Comparison of ENCODE assay signal across 1 fruit fly cellular context in genomic region chr2L:9168014-9168651, dm6.
TF ChIP-seq lines count a peak whose summit lies in the region.

No protein-coding gene starts in this region.

TF ChIP-seq in whole organism, embryonic, 481 proteins besides CTCF, POLR2A, EP300 and RAD21 (continued from another document and continues in another):
- TF ChIP-seq CG10654 (GFP tag; optimal IDR thresholded peaks at IDR 0.05; lab: Kevin White, UChicago) (peak; percentile 68), cas (GFP tag; IDR thresholded peaks at IDR 0.05; lab: Robert Waterston, UW) (no peak), CG12744 (GFP tag; optimal IDR thresholded peaks at IDR 0.05; lab: Kevin White, UChicago) (no peak), CG14667 (GFP tag; IDR thresholded peaks at IDR 0.05; lab: Robert Waterston, UW) (no peak; the same call in 1 of the 2 replicates), Med (GFP tag; lab: Kevin White, UChicago) (peak; percentile 83), CG10543 (GFP tag; optimal IDR thresholded peaks at IDR 0.05; lab: Kevin White, UChicago) (no peak), chinmo (GFP tag; IDR thresholded peaks at IDR 0.05; lab: Robert Waterston, UW; ENCODE audit: partially characterized antibody) (no peak), CG16863 (GFP tag; optimal IDR thresholded peaks at IDR 0.05; lab: Kevin White, UChicago) (peak; percentile 17), eve (GFP tag; optimal IDR thresholded peaks at IDR 0.05; lab: Kevin White, UChicago) (peak in 1 of 2 experiments; percentile 75), Tbp (GFP tag; optimal IDR thresholded peaks at IDR 0.05; lab: Kevin White, UChicago) (no peak), CG14014 (GFP tag; IDR thresholded peaks at IDR 0.05; lab: Robert Waterston, UW) (peak; percentile 86), NC2β (GFP tag; optimal IDR thresholded peaks at IDR 0.05; lab: Kevin White, UChicago) (peak; percentile 20), fru (optimal IDR thresholded peaks at IDR 0.05; lab: Kevin White, UChicago) (no peak), C15 (GFP tag; IDR thresholded peaks at IDR 0.05; lab: Robert Waterston, UW) (peak; percentile 54; the same call in 1 of the 3 replicates), zen (tag; optimal IDR thresholded peaks at IDR 0.05; lab: Kevin White, UChicago) (peak; percentile 64), pan (optimal IDR thresholded peaks at IDR 0.05; lab: Kevin White, UChicago) (no peak), pan (GFP tag; optimal IDR thresholded peaks at IDR 0.05 in 1 of 2, IDR thresholded peaks at IDR 0.05 in 1 of 2) (peak in 1 of 2 experiments; percentile 85), H15 (GFP tag; IDR thresholded peaks at IDR 0.05; lab: Robert Waterston, UW) (peak; percentile 68), CG4360 (GFP tag; IDR thresholded peaks at IDR 0.05; lab: Robert Waterston, UW) (peak; percentile 13; the same call in 1 of the 2 replicates), zf30C (GFP tag; optimal IDR thresholded peaks at IDR 0.05; lab: Kevin White, UChicago) (no peak), Scr (GFP tag; IDR thresholded peaks at IDR 0.05; lab: Robert Waterston, UW; ENCODE audit: partially characterized antibody) (no peak), CG18011 (GFP tag; optimal IDR thresholded peaks at IDR 0.05; lab: Kevin White, UChicago) (peak; percentile 33), ac (GFP tag; optimal IDR thresholded peaks at IDR 0.05; lab: Kevin White, UChicago) (no peak), Bdp1 (GFP tag; optimal IDR thresholded peaks at IDR 0.05; lab: Kevin White, UChicago) (no peak), seq (GFP tag; IDR thresholded peaks at IDR 0.05; lab: Robert Waterston, UW) (peak; percentile 66), Atf3 (GFP tag; optimal IDR thresholded peaks at IDR 0.05; lab: Kevin White, UChicago) (no peak), CG31441 (GFP tag; IDR thresholded peaks at IDR 0.05; lab: Robert Waterston, UW) (peak; percentile 76), Ravus (GFP tag; IDR thresholded peaks at IDR 0.05; lab: Robert Waterston, UW) (no peak), btn (GFP tag; optimal IDR thresholded peaks at IDR 0.05; lab: Kevin White, UChicago) (no peak), Hr39 (optimal IDR thresholded peaks at IDR 0.05; lab: Kevin White, UChicago) (no peak), Awh (GFP tag; IDR thresholded peaks at IDR 0.05; lab: Robert Waterston, UW) (peak; percentile 66), lmd (GFP tag; IDR thresholded peaks at IDR 0.05; lab: Robert Waterston, UW) (peak; percentile 75; the same call in 1 of the 2 replicates), Dip2 (GFP tag; IDR thresholded peaks at IDR 0.05; lab: Robert Waterston, UW) (no peak), HLHmδ (GFP tag; optimal IDR thresholded peaks at IDR 0.05; lab: Kevin White, UChicago) (no peak), Aef1 (GFP tag; IDR thresholded peaks at IDR 0.05; lab: Robert Waterston, UW) (peak; percentile 53; the same call in 2 of the 3 replicates), chif (GFP tag; optimal IDR thresholded peaks at IDR 0.05; lab: Kevin White, UChicago) (peak in 1 of 2 experiments; percentile 34), CG2116 (GFP tag; optimal IDR thresholded peaks at IDR 0.05; lab: Kevin White, UChicago) (no peak), ro (GFP tag; IDR thresholded peaks at IDR 0.05; lab: Robert Waterston, UW) (no peak), CG6689 (GFP tag; IDR thresholded peaks at IDR 0.05; lab: Robert Waterston, UW) (peak; percentile 79; the same call in 1 of the 2 replicates), CG10209 (GFP tag; optimal IDR thresholded peaks at IDR 0.05; lab: Kevin White, UChicago) (peak; percentile 63), CG18619 (GFP tag; optimal IDR thresholded peaks at IDR 0.05; lab: Kevin White, UChicago) (peak; percentile 37), CG18476 (GFP tag; optimal IDR thresholded peaks at IDR 0.05; lab: Kevin White, UChicago) (peak; percentile 22), dati (GFP tag; IDR thresholded peaks at IDR 0.05; lab: Robert Waterston, UW) (peak; percentile 25; the same call in 1 of the 2 replicates), CG31388 (GFP tag; optimal IDR thresholded peaks at IDR 0.05; lab: Kevin White, UChicago) (no peak), CG5953 (GFP tag; IDR thresholded peaks at IDR 0.05; lab: Robert Waterston, UW) (peak; percentile 65; the same call in 1 of the 2 replicates), CG15011 (GFP tag; optimal IDR thresholded peaks at IDR 0.05; lab: Kevin White, UChicago) (peak; percentile 24), gem (tag; optimal IDR thresholded peaks at IDR 0.05; lab: Kevin White, UChicago) (peak; percentile 83), Sox102F (GFP tag; optimal IDR thresholded peaks at IDR 0.05; lab: Kevin White, UChicago) (peak; percentile 85), zen2 (GFP tag; IDR thresholded peaks at IDR 0.05; lab: Robert Waterston, UW; ENCODE audit: partially characterized antibody) (no peak), CG17385 (GFP tag; optimal IDR thresholded peaks at IDR 0.05; lab: Kevin White, UChicago) (peak; percentile 68), YL-1 (GFP tag; optimal IDR thresholded peaks at IDR 0.05; lab: Kevin White, UChicago) (peak; percentile 20), E2f2 (GFP tag; IDR thresholded peaks at IDR 0.05; lab: Robert Waterston, UW) (peak; percentile 50), CG2678 (tag; optimal IDR thresholded peaks at IDR 0.05; lab: Kevin White, UChicago) (peak; percentile 77), dpn (GFP tag; optimal IDR thresholded peaks at IDR 0.05; lab: Kevin White, UChicago) (peak; percentile 48 to 53), CG11560 (tag; IDR thresholded peaks at IDR 0.05; lab: Robert Waterston, UW) (no peak), CG15696 (tag; optimal IDR thresholded peaks at IDR 0.05; lab: Kevin White, UChicago) (peak; percentile 32), Eip74EF (GFP tag; optimal IDR thresholded peaks at IDR 0.05; lab: Kevin White, UChicago) (peak in 1 of 2 experiments; percentile 39), Mad (GFP tag; optimal IDR thresholded peaks at IDR 0.05; lab: Kevin White, UChicago) (peak; percentile 24), ttk (GFP tag; IDR thresholded peaks at IDR 0.05; lab: Robert Waterston, UW) (peak; percentile 77), Blimp-1 (GFP tag; optimal IDR thresholded peaks at IDR 0.05; lab: Kevin White, UChicago) (peak; percentile 74), hbn (GFP tag; IDR thresholded peaks at IDR 0.05; lab: Robert Waterston, UW; ENCODE audit: partially characterized antibody) (no peak), prd (optimal IDR thresholded peaks at IDR 0.05; lab: Kevin White, UChicago) (no peak), prd (GFP tag; IDR thresholded peaks at IDR 0.05; lab: Robert Waterston, UW) (peak; percentile 84), ssp (GFP tag; IDR thresholded peaks at IDR 0.05; lab: Robert Waterston, UW) (peak; percentile 56), tgo (GFP tag; IDR thresholded peaks at IDR 0.05; lab: Robert Waterston, UW) (peak; percentile 80), CG17361 (GFP tag; IDR thresholded peaks at IDR 0.05; lab: Robert Waterston, UW) (peak; percentile 75), dysf (GFP tag; IDR thresholded peaks at IDR 0.05; lab: Robert Waterston, UW) (peak; percentile 83; the same call in 2 of the 3 replicates), Hand (GFP tag; optimal IDR thresholded peaks at IDR 0.05; lab: Kevin White, UChicago) (peak; percentile 35), jumu (GFP tag; optimal IDR thresholded peaks at IDR 0.05; lab: Kevin White, UChicago) (no peak), CG14050 (GFP tag; IDR thresholded peaks at IDR 0.05; lab: Robert Waterston, UW) (peak; percentile 60; the same call in 2 of the 3 replicates), CG10321 (GFP tag; IDR thresholded peaks at IDR 0.05; lab: Robert Waterston, UW) (peak; percentile 44; the same call in 1 of the 2 replicates), shn (GFP tag; optimal IDR thresholded peaks at IDR 0.05; lab: Kevin White, UChicago) (no peak), Taf1 (GFP tag; IDR thresholded peaks at IDR 0.05; lab: Robert Waterston, UW) (peak; percentile 46; the same call in 1 of the 2 replicates), Chrac-16 (GFP tag; optimal IDR thresholded peaks at IDR 0.05; lab: Kevin White, UChicago) (peak; percentile 56), CG43689 (GFP tag; IDR thresholded peaks at IDR 0.05; lab: Robert Waterston, UW) (no peak), zfh1 (GFP tag; IDR thresholded peaks at IDR 0.05; lab: Robert Waterston, UW) (peak; percentile 83), pita (GFP tag; optimal IDR thresholded peaks at IDR 0.05; lab: Kevin White, UChicago) (no peak), fd3F (GFP tag; optimal IDR thresholded peaks at IDR 0.05; lab: Kevin White, UChicago) (peak; percentile 57), run (tag; optimal IDR thresholded peaks at IDR 0.05; lab: Kevin White, UChicago) (no peak), ERR (GFP tag; optimal IDR thresholded peaks at IDR 0.05; lab: Kevin White, UChicago) (no peak), CG2199 (GFP tag; IDR thresholded peaks at IDR 0.05; lab: Robert Waterston, UW) (0 out of 3 replicates have a peak, but pooled peaks have one; percentile 7), mld (GFP tag; IDR thresholded peaks at IDR 0.05; lab: Robert Waterston, UW; ENCODE audit: partially characterized antibody) (0 out of 3 replicates have a peak, but pooled peaks have one; percentile 44), CG10147 (GFP tag; optimal IDR thresholded peaks at IDR 0.05; lab: Kevin White, UChicago) (peak; percentile 50), ham (GFP tag; IDR thresholded peaks at IDR 0.05; lab: Robert Waterston, UW) (no peak), gce (GFP tag; IDR thresholded peaks at IDR 0.05; lab: Robert Waterston, UW) (peak; percentile 57; the same call in 1 of the 3 replicates), CG8478 (optimal IDR thresholded peaks at IDR 0.05; lab: Kevin White, UChicago) (no peak), hb (GFP tag; IDR thresholded peaks at IDR 0.05; lab: Robert Waterston, UW; ENCODE audit: partially characterized antibody) (0 out of 3 replicates have a peak, but pooled peaks have one; percentile 50), CG34224 (GFP tag; IDR thresholded peaks at IDR 0.05; lab: Robert Waterston, UW; ENCODE audit: partially characterized antibody) (no peak), Hr3 (GFP tag; optimal IDR thresholded peaks at IDR 0.05; lab: Kevin White, UChicago) (peak; percentile 62), crol (GFP tag; IDR thresholded peaks at IDR 0.05; lab: Robert Waterston, UW) (peak; percentile 48), caup (GFP tag; optimal IDR thresholded peaks at IDR 0.05; lab: Kevin White, UChicago; ENCODE audit: severe bottlenecking) (peak; percentile 62), PHDP (tag; optimal IDR thresholded peaks at IDR 0.05; lab: Kevin White, UChicago) (peak; percentile 75), Dfd (GFP tag; optimal IDR thresholded peaks at IDR 0.05; lab: Kevin White, UChicago) (no peak), pnt (GFP tag; optimal IDR thresholded peaks at IDR 0.05; lab: Kevin White, UChicago) (peak; percentile 5), usp (GFP tag; optimal IDR thresholded peaks at IDR 0.05; lab: Kevin White, UChicago) (no peak), Doc2 (GFP tag; IDR thresholded peaks at IDR 0.05; lab: Robert Waterston, UW) (no peak), maf-S (GFP tag; optimal IDR thresholded peaks at IDR 0.05; lab: Kevin White, UChicago) (no peak), pb (GFP tag; optimal IDR thresholded peaks at IDR 0.05; lab: Kevin White, UChicago) (no peak), Asciz (GFP tag; optimal IDR thresholded peaks at IDR 0.05; lab: Kevin White, UChicago) (peak; percentile 58), Dek (tag; optimal IDR thresholded peaks at IDR 0.05; lab: Kevin White, UChicago) (peak; percentile 11), CG7556 (GFP tag; optimal IDR thresholded peaks at IDR 0.05; lab: Kevin White, UChicago) (peak; percentile 68), BEAF-32 (GFP tag; optimal IDR thresholded peaks at IDR 0.05; lab: Kevin White, UChicago) (no peak), CkIIα-i1 (GFP tag; IDR thresholded peaks at IDR 0.05; lab: Robert Waterston, UW) (0 out of 2 replicates have a peak, but pooled peaks have one; percentile 23), CG12155 (GFP tag; optimal IDR thresholded peaks at IDR 0.05; lab: Kevin White, UChicago) (peak; percentile 44), CG34422 (GFP tag; IDR thresholded peaks at IDR 0.05; lab: Robert Waterston, UW) (peak; percentile 68; the same call in 1 of the 3 replicates), CG3281 (GFP tag; optimal IDR thresholded peaks at IDR 0.05; lab: Kevin White, UChicago) (peak; percentile 65), HLH3B (GFP tag; IDR thresholded peaks at IDR 0.05; lab: Robert Waterston, UW) (peak; percentile 73; the same call in 1 of the 2 replicates), CG9932 (GFP tag; IDR thresholded peaks at IDR 0.05; lab: Robert Waterston, UW) (peak; percentile 61), Six4 (GFP tag; optimal IDR thresholded peaks at IDR 0.05; lab: Kevin White, UChicago) (peak; percentile 67), al (GFP tag; IDR thresholded peaks at IDR 0.05; lab: Robert Waterston, UW) (peak; percentile 67), CG17186 (GFP tag; optimal IDR thresholded peaks at IDR 0.05; lab: Kevin White, UChicago) (no peak), CG12942 (GFP tag; optimal IDR thresholded peaks at IDR 0.05; lab: Kevin White, UChicago) (peak; percentile 50), croc (GFP tag; conservative IDR thresholded peaks at IDR 0.05; lab: Robert Waterston, UW) (peak; percentile 62), her (GFP tag; optimal IDR thresholded peaks at IDR 0.05; lab: Kevin White, UChicago) (no peak), CG12659 (GFP tag; optimal IDR thresholded peaks at IDR 0.05; lab: Kevin White, UChicago) (peak; percentile 61), slou (GFP tag; optimal IDR thresholded peaks at IDR 0.05; lab: Kevin White, UChicago) (peak; percentile 60), hkb (optimal IDR thresholded peaks at IDR 0.05; lab: Kevin White, UChicago) (no peak), hkb (GFP tag; IDR thresholded peaks at IDR 0.05; lab: Robert Waterston, UW) (peak; percentile 85), CG18764 (GFP tag; optimal IDR thresholded peaks at IDR 0.05; lab: Kevin White, UChicago) (peak; percentile 44), Opbp (GFP tag; IDR thresholded peaks at IDR 0.05; lab: Robert Waterston, UW; ENCODE audit: partially characterized antibody) (no peak), CG11093 (GFP tag; IDR thresholded peaks at IDR 0.05; lab: Robert Waterston, UW) (peak; percentile 48; the same call in 1 of the 3 replicates), CG33213 (GFP tag; optimal IDR thresholded peaks at IDR 0.05; lab: Kevin White, UChicago) (no peak), Sox100B (GFP tag; optimal IDR thresholded peaks at IDR 0.05; lab: Kevin White, UChicago) (peak; percentile 58), mam (GFP tag; optimal IDR thresholded peaks at IDR 0.05; lab: Kevin White, UChicago) (peak; percentile 52), CG15479 (GFP tag; optimal IDR thresholded peaks at IDR 0.05; lab: Kevin White, UChicago) (no peak), tx (GFP tag; optimal IDR thresholded peaks at IDR 0.05; lab: Kevin White, UChicago) (no peak), CG30431 (GFP tag; optimal IDR thresholded peaks at IDR 0.05; lab: Kevin White, UChicago) (peak; percentile 59), Ada2b (GFP tag; IDR thresholded peaks at IDR 0.05; lab: Robert Waterston, UW) (peak; percentile 54; the same call in 1 of the 2 replicates), Lpt (GFP tag; optimal IDR thresholded peaks at IDR 0.05; lab: Kevin White, UChicago) (no peak)
